Worm (Caenorhabditis elegans) whole organism, L4/young adult: ENCODE measurements around the gene frpr-5.
A peak's percentile ranks its signal among the peaks of the same experiment; 100 is the strongest.

ENCODE experiments used
- W03F9.2 ChIP-seq: fragments of 150-350 bp; optimal IDR thresholded peaks from 2 replicates; lab custom pipeline; 2014; ENCODE audit warnings: missing biosample characterization, missing genetic modification characterization
- dao-5 ChIP-seq: sonication (generic microtip); optimal IDR thresholded peaks from 2 replicates; lab custom pipeline; 2016; ENCODE audit warnings: missing genotype, missing genetic modification characterization, moderate library complexity, missing compliant biosample characterization
- him-1 ChIP-seq: sonication (generic microtip); optimal IDR thresholded peaks from 2 replicates; lab custom pipeline; 2016; ENCODE audit warnings: missing genotype, missing genetic modification reagents, missing genetic modification characterization, missing compliant biosample characterization

Gene frpr-5

ce11 chrV:13556297-13556696 is 20.4 kb upstream of the frpr-5 start, which contains the start of gene C56A3.6:
Gene C56A3.6 (minus strand): TSS chrV:13556397.
- no peak for TF ChIP-seq W03F9.2 (tag; lab: Kevin White, UChicago)
- no peak for TF ChIP-seq him-1 (tag; lab: Kevin White, UChicago)
- no peak for TF ChIP-seq dao-5 (tag; lab: Kevin White, UChicago)

ce11 chrV:13551601-13552000 is 15.7 kb upstream of the frpr-5 start, which contains the start of the genes C56A3.4 and C56A3.5:
Gene C56A3.4 (minus strand): TSS chrV:13551754.
Gene C56A3.5 (plus strand): TSS chrV:13551967.
- TF ChIP-seq dao-5 (tag; lab: Kevin White, UChicago) (no peak), W03F9.2 (tag; lab: Kevin White, UChicago) (peak; percentile 54)

- TF ChIP-seq dao-5 (tag; lab: Kevin White, UChicago), result no peak
- no peak for TF ChIP-seq W03F9.2 (tag; lab: Kevin White, UChicago)
- TF ChIP-seq him-1 (tag; lab: Kevin White, UChicago), result no peak
Observed at ce11 chrV:13532469-13532868, 3.4 kb downstream of the frpr-5 start.

- TF ChIP-seq him-1 (tag; lab: Kevin White, UChicago) (no peak), W03F9.2 (tag; lab: Kevin White, UChicago) (no peak), dao-5 (tag; lab: Kevin White, UChicago) (no peak)
Observed at ce11 chrV:13530698-13531097, 5.2 kb downstream of the frpr-5 start, which contains the start of gene ttr-44. Gene ttr-44 (minus strand): TSS chrV:13530744.

ce11 chrV:13529165-13529564 is 6.7 kb downstream of the frpr-5 start:
- TF ChIP-seq dao-5 (tag; lab: Kevin White, UChicago), result no peak
- no peak for TF ChIP-seq him-1 (tag; lab: Kevin White, UChicago)
- no peak for TF ChIP-seq W03F9.2 (tag; lab: Kevin White, UChicago)

- TF ChIP-seq W03F9.2 (tag; lab: Kevin White, UChicago), result no peak
- TF ChIP-seq dao-5 (tag; lab: Kevin White, UChicago), result no peak
- TF ChIP-seq him-1 (tag; lab: Kevin White, UChicago), result no peak
Observed at ce11 chrV:13523194-13523593, 12.7 kb downstream of the frpr-5 start, which contains the start of gene R11G10.3. Gene R11G10.3 (plus strand): TSS chrV:13523494.

ce11 chrV:13515115-13515514 is 20.8 kb downstream of the frpr-5 start, which contains the start of gene semi-1:
Gene semi-1 (minus strand): TSS chrV:13515215.
- no peak for TF ChIP-seq W03F9.2 (tag; lab: Kevin White, UChicago)
- TF ChIP-seq him-1 (tag; lab: Kevin White, UChicago), result no peak
- no peak for TF ChIP-seq dao-5 (tag; lab: Kevin White, UChicago)

ce11 chrV:13512515-13512914 is 23.4 kb downstream of the frpr-5 start:
- TF ChIP-seq him-1 (tag; lab: Kevin White, UChicago) (no peak), dao-5 (tag; lab: Kevin White, UChicago) (no peak), W03F9.2 (tag; lab: Kevin White, UChicago) (no peak)

- TF ChIP-seq him-1 (tag; lab: Kevin White, UChicago) (no peak), W03F9.2 (tag; lab: Kevin White, UChicago) (no peak), dao-5 (tag; lab: Kevin White, UChicago) (no peak)
Observed at ce11 chrV:13511618-13512017, 24.3 kb downstream of the frpr-5 start, which contains the start of gene avr-15. Gene avr-15 (minus strand): TSS chrV:13511718.

ce11 chrV:13506321-13506720 is 29.6 kb downstream of the frpr-5 start, which contains the start of gene R11G10.4:
Gene R11G10.4 (plus strand): TSS chrV:13506621.
- TF ChIP-seq him-1 (tag; lab: Kevin White, UChicago) (no peak), W03F9.2 (tag; lab: Kevin White, UChicago) (no peak), dao-5 (tag; lab: Kevin White, UChicago) (no peak)

- TF ChIP-seq him-1 (tag; lab: Kevin White, UChicago) (no peak), W03F9.2 (tag; lab: Kevin White, UChicago) (no peak), dao-5 (tag; lab: Kevin White, UChicago) (no peak)
Observed at ce11 chrV:13499227-13499626, 36.7 kb downstream of the frpr-5 start.

ce11 chrV:13497322-13497847 is 38.5 kb downstream of the frpr-5 start, which contains the start of the genes eea-1 and gut-2:
Gene eea-1 (minus strand): TSS chrV:13497372.
Gene gut-2 (plus strand): TSS chrV:13497690.
- no peak for TF ChIP-seq him-1 (tag; lab: Kevin White, UChicago)
- TF ChIP-seq W03F9.2 (tag; lab: Kevin White, UChicago), result peak; percentile 70

- TF ChIP-seq W03F9.2 (tag; lab: Kevin White, UChicago) (no peak), dao-5 (tag; lab: Kevin White, UChicago) (no peak), him-1 (tag; lab: Kevin White, UChicago) (no peak)
Observed at ce11 chrV:13489830-13490229, 46.1 kb downstream of the frpr-5 start, which contains the start of gene T10G3.3. Gene T10G3.3 (minus strand): TSS chrV:13490199.
